Fruit fly (Drosophila melanogaster) whole organism, embryonic: ENCODE data around the gene CG33293.

Experiments
- CG10979 ChIP-seq: fragments of 200-800 bp; sonication (Bioruptor generic); optimal IDR thresholded peaks from 2 replicates; lab custom pipeline; 2018; ENCODE audit warnings: missing biosample characterization, mild to moderate bottlenecking, missing genetic modification characterization, moderate library complexity
- CG11398 ChIP-seq: fragments of 200-800 bp; sonication (Bioruptor generic); optimal IDR thresholded peaks from 2 replicates; lab custom pipeline; 2016; ENCODE audit warnings: missing biosample characterization, missing genetic modification characterization
- CG12391 ChIP-seq: fragments of 200-800 bp; sonication (Bioruptor generic); optimal IDR thresholded peaks from 3 replicates; lab custom pipeline; 2018; ENCODE audit warnings: missing biosample characterization, mild to moderate bottlenecking, missing genetic modification characterization, moderate library complexity
- CG14014 ChIP-seq: fragments of 200-800 bp; sonication (Bioruptor generic); IDR thresholded peaks from 2 replicates; pipeline ENCODE4 v1.3.6; 2022; ENCODE audit warnings: missing biosample characterization, missing genetic modification characterization
- CG15514 ChIP-seq: fragments of 200-800 bp; sonication (Bioruptor generic); optimal IDR thresholded peaks from 3 replicates; lab custom pipeline; 2017; ENCODE audit warnings: missing biosample characterization, missing genetic modification characterization, mild to moderate bottlenecking, moderate library complexity, missing genetic modification reagents
- CG18764 ChIP-seq: fragments of 200-800 bp; sonication (Bioruptor generic); optimal IDR thresholded peaks from 3 replicates; lab custom pipeline; 2016; ENCODE audit warnings: missing biosample characterization, missing genetic modification characterization
- CG2129 ChIP-seq: fragments of 200-800 bp; sonication (Bioruptor generic); IDR thresholded peaks from 2 replicates; pipeline ENCODE4 v1.3.6; 2022; ENCODE audit warnings: missing biosample characterization, missing genetic modification characterization; ENCODE audit not compliant: partially characterized antibody
- CG3163 ChIP-seq: fragments of 200-800 bp; sonication (Bioruptor generic); optimal IDR thresholded peaks from 3 replicates; lab custom pipeline; 2016; ENCODE audit warnings: missing biosample characterization, missing genetic modification characterization
- CG32532 ChIP-seq: fragments of 200-800 bp; sonication (Bioruptor generic); IDR thresholded peaks from 2 replicates; pipeline ENCODE4 v1.3.6; 2022; ENCODE audit warnings: missing biosample characterization, missing genetic modification characterization
- CG33213 ChIP-seq: fragments of 200-800 bp; sonication (Bioruptor generic); optimal IDR thresholded peaks from 3 replicates; lab custom pipeline; 2016; ENCODE audit warnings: missing biosample characterization, missing genetic modification characterization
- CG34422 ChIP-seq: fragments of 200-800 bp; sonication (Bioruptor generic); IDR thresholded peaks from 3 replicates; pipeline ENCODE4 v1.3.6; 2022; ENCODE audit warnings: missing biosample characterization, missing genetic modification characterization
- CG42726 ChIP-seq: fragments of 200-800 bp; sonication (Bioruptor generic); IDR thresholded peaks from 2 replicates; pipeline ENCODE4 v1.3.6; 2022; ENCODE audit warnings: missing biosample characterization, missing genetic modification characterization; ENCODE audit not compliant: partially characterized antibody
- CG8089 ChIP-seq: fragments of 200-800 bp; sonication (Bioruptor generic); optimal IDR thresholded peaks from 3 replicates; lab custom pipeline; 2016; ENCODE audit warnings: missing biosample characterization, missing genetic modification characterization
- CG8281 ChIP-seq: fragments of 200-800 bp; sonication (Bioruptor generic); optimal IDR thresholded peaks from 2 replicates; lab custom pipeline; 2018; ENCODE audit warnings: missing biosample characterization, mild to moderate bottlenecking, missing genetic modification characterization, moderate library complexity
- CG9215 ChIP-seq: fragments of 200-800 bp; sonication (Bioruptor generic); IDR thresholded peaks from 2 replicates; pipeline ENCODE4 v1.3.6; 2022; ENCODE audit warnings: missing biosample characterization, missing genetic modification characterization
- CG9437 ChIP-seq: fragments of 200-800 bp; sonication (Bioruptor generic); optimal IDR thresholded peaks from 2 replicates; lab custom pipeline; 2018; ENCODE audit warnings: missing biosample characterization, mild to moderate bottlenecking, missing genetic modification characterization
- ERR ChIP-seq: fragments of 200-800 bp; sonication (Bioruptor generic); optimal IDR thresholded peaks from 2 replicates; lab custom pipeline; 2016; ENCODE audit warnings: missing biosample characterization, missing genetic modification characterization
- Fer2 ChIP-seq: fragments of 200-800 bp; sonication (Bioruptor generic); optimal IDR thresholded peaks from 2 replicates; lab custom pipeline; 2018; ENCODE audit warnings: missing biosample characterization, mild to moderate bottlenecking, missing genetic modification characterization, moderate library complexity
- Fer3 ChIP-seq: fragments of 200-800 bp; sonication (Bioruptor generic); optimal IDR thresholded peaks from 2 replicates; lab custom pipeline; 2018; ENCODE audit warnings: missing biosample characterization, mild to moderate bottlenecking, missing genetic modification characterization, moderate library complexity
- Gsc ChIP-seq: fragments of 200-800 bp; sonication (Bioruptor generic); IDR thresholded peaks from 2 replicates; pipeline ENCODE4 v1.3.6; 2022; ENCODE audit warnings: missing biosample characterization, missing genetic modification characterization
- HHEX ChIP-seq: fragments of 200-800 bp; sonication (Bioruptor generic); optimal IDR thresholded peaks from 3 replicates; lab custom pipeline; 2017; ENCODE audit warnings: missing biosample characterization, mild to moderate bottlenecking, missing genetic modification characterization, missing genetic modification reagents
- Hr3 ChIP-seq: fragments of 200-800 bp; sonication (Bioruptor generic); optimal IDR thresholded peaks from 3 replicates; lab custom pipeline; 2016; ENCODE audit warnings: missing biosample characterization, missing genetic modification characterization
- Hr78 ChIP-seq, 2 experiments: fragments of 200-800 bp in 1 of 2; fragments of >200 bp in 1 of 2; sonication (Bioruptor generic) in 1 of 2; optimal IDR thresholded peaks; 2 replicates each; lab custom pipeline; 2017 to 2019; ENCODE audit warnings: missing biosample characterization in 2 of 2, missing genetic modification characterization in 2 of 2, mild to moderate bottlenecking in 1 of 2, moderate library complexity in 1 of 2
- Mrtf ChIP-seq: fragments of 200-800 bp; sonication (Bioruptor generic); IDR thresholded peaks from 3 replicates; pipeline ENCODE4 v1.3.6; 2022; ENCODE audit warnings: missing biosample characterization, missing genetic modification characterization
- NC2α ChIP-seq: fragments of 200-800 bp; sonication (Bioruptor generic); optimal IDR thresholded peaks from 2 replicates; lab custom pipeline; 2016; ENCODE audit warnings: missing biosample characterization, missing genetic modification characterization
- Nf-YA ChIP-seq: fragments of 200-800 bp; sonication (Bioruptor generic); IDR thresholded peaks from 2 replicates; pipeline ENCODE4 v1.3.6; 2022; ENCODE audit warnings: missing biosample characterization, missing genetic modification characterization
- Nf-YC ChIP-seq: fragments of 200-800 bp; optimal IDR thresholded peaks from 3 replicates; lab custom pipeline; 2019; ENCODE audit warnings: missing biosample characterization, mild to moderate bottlenecking, missing genetic modification characterization, moderate library complexity
- Pdp1 ChIP-seq, 2 experiments: fragments of 200-800 bp; sonication (Bioruptor generic); optimal IDR thresholded peaks; 3 replicates each; lab custom pipeline; 2016; ENCODE audit warnings: missing biosample characterization in 2 of 2, missing genetic modification characterization in 2 of 2, mild to moderate bottlenecking in 1 of 2, moderate library complexity in 1 of 2
- Scr ChIP-seq: fragments of 200-800 bp; sonication (Bioruptor generic); IDR thresholded peaks from 2 replicates; pipeline ENCODE4 v1.3.6; 2022; ENCODE audit warnings: missing biosample characterization, missing genetic modification characterization; ENCODE audit not compliant: partially characterized antibody
- Sox102F ChIP-seq: fragments of 200-800 bp; sonication (Bioruptor generic); optimal IDR thresholded peaks from 2 replicates; lab custom pipeline; 2018; ENCODE audit warnings: missing biosample characterization, mild to moderate bottlenecking, missing genetic modification characterization, moderate library complexity
- Sry-δ ChIP-seq: fragments of 200-800 bp; sonication (Bioruptor generic); optimal IDR thresholded peaks from 2 replicates; lab custom pipeline; 2016; ENCODE audit warnings: missing biosample characterization, missing genetic modification characterization
- chinmo ChIP-seq: fragments of 200-800 bp; sonication (Bioruptor generic); IDR thresholded peaks from 4 replicates; pipeline ENCODE4 v1.3.6; 2022; ENCODE audit warnings: missing biosample characterization, missing genetic modification characterization; ENCODE audit not compliant: partially characterized antibody
- cwo ChIP-seq: fragments of 200-800 bp; sonication (Bioruptor generic); optimal IDR thresholded peaks from 3 replicates; lab custom pipeline; 2017; ENCODE audit warnings: missing biosample characterization, missing genetic modification characterization, mild to moderate bottlenecking, moderate library complexity, missing genetic modification reagents
- dmrt11E ChIP-seq: fragments of 200-800 bp; sonication (Bioruptor generic); optimal IDR thresholded peaks from 3 replicates; lab custom pipeline; 2018; ENCODE audit warnings: missing biosample characterization, mild to moderate bottlenecking, missing genetic modification characterization, moderate library complexity
- dmrt99B ChIP-seq: fragments of 200-800 bp; sonication (Bioruptor generic); optimal IDR thresholded peaks from 2 replicates; lab custom pipeline; 2018; ENCODE audit warnings: missing biosample characterization, mild to moderate bottlenecking, missing genetic modification characterization, moderate library complexity
- eve ChIP-seq, 2 experiments: fragments of >200 bp; optimal IDR thresholded peaks; 2 replicates each; lab custom pipeline; 2017; ENCODE audit warnings: missing biosample characterization in 2 of 2, missing genetic modification characterization in 2 of 2
- fd64A ChIP-seq: fragments of 200-800 bp; sonication (Bioruptor generic); optimal IDR thresholded peaks from 3 replicates; lab custom pipeline; 2018; ENCODE audit warnings: missing biosample characterization, mild to moderate bottlenecking, missing genetic modification characterization
- fd96Cb ChIP-seq: fragments of 200-800 bp; sonication (Bioruptor generic); optimal IDR thresholded peaks from 2 replicates; lab custom pipeline; 2018; ENCODE audit warnings: missing biosample characterization, mild to moderate bottlenecking, missing genetic modification characterization, moderate library complexity
- grn ChIP-seq: fragments of 200-800 bp; sonication (Bioruptor generic); optimal IDR thresholded peaks from 3 replicates; lab custom pipeline; 2017; ENCODE audit warnings: missing biosample characterization, missing genetic modification characterization
- gro ChIP-seq: fragments of 200-800 bp; sonication (Bioruptor generic); optimal IDR thresholded peaks from 2 replicates; lab custom pipeline; 2016; ENCODE audit warnings: missing biosample characterization, missing genetic modification characterization
- hbn ChIP-seq: fragments of 200-800 bp; sonication (Bioruptor generic); IDR thresholded peaks from 2 replicates; pipeline ENCODE4 v1.3.6; 2022; ENCODE audit warnings: missing biosample characterization, missing genetic modification characterization; ENCODE audit not compliant: partially characterized antibody
- lov ChIP-seq, 2 experiments: fragments of 200-800 bp in 1 of 2; fragments of >200 bp in 1 of 2; sonication (Bioruptor generic) in 1 of 2; IDR thresholded peaks in 1 of 2; optimal IDR thresholded peaks in 1 of 2; 2 replicates in 1 of 2; 3 replicates in 1 of 2; pipeline versions ENCODE4 v1.3.6 to Lab custom; 2017 to 2022; ENCODE audit warnings: missing biosample characterization in 1 of 2, missing genetic modification characterization in 1 of 2
- mam ChIP-seq: fragments of 200-800 bp; sonication (Bioruptor generic); optimal IDR thresholded peaks from 3 replicates; lab custom pipeline; 2016; ENCODE audit warnings: missing biosample characterization, missing genetic modification characterization
- pb ChIP-seq: fragments of 200-800 bp; sonication (Bioruptor generic); optimal IDR thresholded peaks from 3 replicates; lab custom pipeline; 2016; ENCODE audit warnings: missing biosample characterization, missing genetic modification characterization
- sim ChIP-seq: fragments of 200-800 bp; sonication (Bioruptor generic); IDR thresholded peaks from 2 replicates; pipeline ENCODE4 v1.3.6; 2022; ENCODE audit warnings: missing biosample characterization, missing genetic modification characterization
- tup ChIP-seq: fragments of 200-800 bp; sonication (Bioruptor generic); optimal IDR thresholded peaks from 2 replicates; lab custom pipeline; 2016; ENCODE audit warnings: missing biosample characterization, mild to moderate bottlenecking, missing genetic modification characterization, moderate library complexity
- vnd ChIP-seq: fragments of 200-800 bp; sonication (Bioruptor generic); IDR thresholded peaks from 3 replicates; pipeline ENCODE4 v1.3.6; 2022; ENCODE audit warnings: missing biosample characterization, missing genetic modification characterization; ENCODE audit not compliant: partially characterized antibody
- vvl ChIP-seq: fragments of 200-800 bp; sonication (Bioruptor generic); IDR thresholded peaks from 2 replicates; pipeline ENCODE4 v1.3.6; 2022; ENCODE audit warnings: missing biosample characterization, missing genetic modification characterization

CG33293 gene

dm6 chr3R:5203796-5204195 lies 36.7 kb downstream of the CG33293 start (continued):
- TF ChIP-seq Scr (GFP tag; lab: Robert Waterston, UW) (no peak), grn (peak; percentile 21), sim (GFP tag; lab: Robert Waterston, UW) (no peak), CG32532 (no peak), HHEX (GFP tag; lab: Kevin White, UChicago) (no peak), vvl (GFP tag; lab: Robert Waterston, UW) (no peak), pb (GFP tag; lab: Kevin White, UChicago) (no peak), CG33213 (no peak), Nf-YC (tag; lab: Kevin White, UChicago) (no peak), Gsc (GFP tag; lab: Robert Waterston, UW) (no peak), CG42726 (no peak), chinmo (GFP tag; lab: Robert Waterston, UW) (0 out of 4 replicates have a peak, but pooled peaks have one; percentile 51), mam (no peak), fd64A (GFP tag; lab: Kevin White, UChicago) (no peak), Hr78 (GFP tag; optimal IDR thresholded peaks at IDR 0.05; lab: Kevin White, UChicago) (peak in 1 of 2 experiments; percentile 51), gro (GFP tag; lab: Kevin White, UChicago) (no peak), fd96Cb (no peak), dmrt99B (no peak)

- TF ChIP-seq dmrt11E (tag; lab: Kevin White, UChicago) (no peak), cwo (GFP tag; lab: Kevin White, UChicago) (peak; percentile 6), eve (GFP tag; optimal IDR thresholded peaks at IDR 0.05; lab: Kevin White, UChicago) (peak in 1 of 2 experiments; percentile 59), Sry-δ (GFP tag; lab: Kevin White, UChicago) (no peak), CG10979 (tag; lab: Kevin White, UChicago) (no peak), CG3163 (peak; percentile 67), CG12391 (tag; lab: Kevin White, UChicago) (no peak), Pdp1 (GFP tag; optimal IDR thresholded peaks at IDR 0.05; lab: Kevin White, UChicago) (peak in 1 of 2 experiments; percentile 31), CG8089 (GFP tag; lab: Kevin White, UChicago) (no peak), Fer2 (tag; lab: Kevin White, UChicago) (no peak), CG34422 (GFP tag; lab: Robert Waterston, UW) (0 out of 3 replicates have a peak, but pooled peaks have one; percentile 16), CG9437 (GFP tag; lab: Kevin White, UChicago) (no peak), Nf-YA (no peak), NC2α (GFP tag; lab: Kevin White, UChicago) (no peak), CG11398 (GFP tag; lab: Kevin White, UChicago) (no peak)
Measured at dm6 chr3R:5199581-5199980, 41.0 kb downstream of the CG33293 start.

dm6 chr3R:5198302-5198701 lies 42.2 kb downstream of the CG33293 start:
- TF ChIP-seq hbn (GFP tag; lab: Robert Waterston, UW): no peak
- TF ChIP-seq vnd (GFP tag; lab: Robert Waterston, UW): no peak
- TF ChIP-seq CG9215: no peak
- TF ChIP-seq Mrtf (GFP tag; lab: Robert Waterston, UW): 0 out of 3 replicates have a peak, but pooled peaks have one; percentile 47
- TF ChIP-seq ERR (GFP tag; lab: Kevin White, UChicago): peak; percentile 33
- TF ChIP-seq dmrt99B: peak; percentile 73
- peak; percentile 70 for TF ChIP-seq Fer3
- TF ChIP-seq CG18764 (GFP tag; lab: Kevin White, UChicago): no peak
- peak; percentile 20 for TF ChIP-seq tup (GFP tag; lab: Kevin White, UChicago)
- TF ChIP-seq Hr3 (GFP tag; lab: Kevin White, UChicago): peak; percentile 5
- no peak for TF ChIP-seq CG2129 (GFP tag; lab: Robert Waterston, UW)
- peak; percentile 53 for TF ChIP-seq CG14014 (GFP tag; lab: Robert Waterston, UW)
- no peak for TF ChIP-seq CG8281
- peak; percentile 42 for TF ChIP-seq Sox102F
- no peak for TF ChIP-seq lov (optimal IDR thresholded peaks at IDR 0.05; lab: Kevin White, UChicago)
- TF ChIP-seq lov (GFP tag; IDR thresholded peaks at IDR 0.05; lab: Robert Waterston, UW): no peak
- peak; percentile 72 for TF ChIP-seq CG15514 (GFP tag; lab: Kevin White, UChicago)
